Worm (Caenorhabditis elegans) whole organism, early embryonic: ENCODE data around the gene ZC196.8.
"Not testable (repeated sequence)": the region's sequence is repeated elsewhere in the genome, so short reads cannot be mapped to it uniquely, and the experiment has no call there.

Source experiments
- B0310.2 ChIP-seq: sonication (generic microtip); optimal IDR thresholded peaks from 2 replicates; lab custom pipeline; 2016; ENCODE audit warnings: mild to moderate bottlenecking, missing genetic modification characterization, missing compliant biosample characterization
- F13C5.2 ChIP-seq: sonication (generic microtip); optimal IDR thresholded peaks from 2 replicates; lab custom pipeline; 2017; ENCODE audit warnings: mild to moderate bottlenecking, missing genetic modification characterization, inconsistent platforms, missing compliant biosample characterization
- aly-1 ChIP-seq: sonication (generic microtip); optimal IDR thresholded peaks from 2 replicates; lab custom pipeline; 2016; ENCODE audit warnings: missing genetic modification characterization, missing compliant biosample characterization
- ama-1 ChIP-seq: fragments of 150-350 bp; optimal IDR thresholded peaks from 2 replicates; lab custom pipeline; 2014
- ceh-13 ChIP-seq: fragments of 200-800 bp; sonication (Bioruptor generic); optimal IDR thresholded peaks from 2 replicates; lab custom pipeline; 2018; ENCODE audit warnings: mild to moderate bottlenecking, missing genetic modification characterization, missing compliant biosample characterization
- ceh-36 ChIP-seq: sonication (generic microtip); optimal IDR thresholded peaks from 2 replicates; lab custom pipeline; 2016; ENCODE audit warnings: missing genetic modification characterization, inconsistent platforms, missing compliant biosample characterization
- ets-7 ChIP-seq: sonication (generic microtip); optimal IDR thresholded peaks from 2 replicates; lab custom pipeline; 2016; ENCODE audit warnings: missing genotype, missing genetic modification characterization, missing compliant biosample characterization
- flt-1 ChIP-seq: fragments of 200-800 bp; sonication (Bioruptor generic); IDR thresholded peaks from 2 replicates; pipeline ENCODE4 v1.3.6; 2022; ENCODE audit warnings: missing genetic modification characterization, missing compliant biosample characterization
- hmbx-1 ChIP-seq: sonication (generic microtip); optimal IDR thresholded peaks from 2 replicates; lab custom pipeline; 2016; ENCODE audit warnings: mild to moderate bottlenecking, missing genetic modification characterization, missing compliant biosample characterization
- hmg-4 ChIP-seq: fragments of 200-800 bp; sonication (Bioruptor generic); optimal IDR thresholded peaks from 2 replicates; lab custom pipeline; 2018; ENCODE audit warnings: mild to moderate bottlenecking, missing genetic modification characterization, missing compliant biosample characterization
- hnd-1 ChIP-seq: sonication (generic microtip); optimal IDR thresholded peaks from 2 replicates; lab custom pipeline; 2016; ENCODE audit warnings: missing genetic modification characterization, missing compliant biosample characterization
- pes-1 ChIP-seq: fragments of 200-800 bp; sonication (Bioruptor generic); IDR thresholded peaks from 2 replicates; pipeline ENCODE4 v1.3.6; 2022; ENCODE audit warnings: missing genetic modification reagents, missing genetic modification characterization, missing compliant biosample characterization
- scrt-1 ChIP-seq: fragments of 200-800 bp; sonication (Bioruptor generic); IDR thresholded peaks from 2 replicates; pipeline ENCODE4 v1.3.6; 2022; ENCODE audit warnings: missing genetic modification characterization, missing compliant biosample characterization
- sea-1 ChIP-seq: fragments of 200-800 bp; sonication (Bioruptor generic); conservative IDR thresholded peaks from 2 replicates; pipeline ENCODE4 v1.3.6; 2022; ENCODE audit warnings: missing genetic modification characterization, missing compliant biosample characterization
- tbx-11 ChIP-seq: fragments of 200-800 bp; sonication (Bioruptor generic); IDR thresholded peaks from 2 replicates; pipeline ENCODE4 v1.3.6; 2022; ENCODE audit warnings: missing genetic modification characterization, missing compliant biosample characterization
- tbx-37 ChIP-seq: fragments of 200-800 bp; sonication (Bioruptor generic); conservative IDR thresholded peaks from 2 replicates; pipeline ENCODE4 v1.3.6; 2022; ENCODE audit warnings: missing genetic modification reagents, missing genetic modification characterization, missing compliant biosample characterization
- tra-4 ChIP-seq: sonication (generic microtip); optimal IDR thresholded peaks from 2 replicates; lab custom pipeline; 2017; ENCODE audit warnings: missing genetic modification characterization, missing compliant biosample characterization

ZC196.8 gene

ce11 chrV:8722160-8722559 is at the start of gene ZC196.8:
Gene ZC196.8, minus strand, starts transcription at chrV:8722260.
- TF ChIP-seq ceh-36 (tag; lab: Kevin White, UChicago); scrt-1 (GFP tag; lab: Robert Waterston, UW); ama-1 (lab: Kevin White, UChicago): not testable (repeated sequence)

ce11 chrV:8771599-8771998 is 49.5 kb upstream of the ZC196.8 start, which contains the start of gene srx-115:
Gene srx-115, plus strand, starts transcription at chrV:8771899.
- TF ChIP-seq scrt-1 (GFP tag; lab: Robert Waterston, UW) (no peak), aly-1 (tag; lab: Kevin White, UChicago) (no peak), F13C5.2 (tag; lab: Kevin White, UChicago) (no peak), tbx-11 (GFP tag; lab: Robert Waterston, UW) (no peak), pes-1 (GFP tag; lab: Robert Waterston, UW) (no peak), hnd-1 (tag; lab: Kevin White, UChicago) (no peak), ceh-36 (tag; lab: Kevin White, UChicago) (no peak)

- no peak for TF ChIP-seq ceh-13 (GFP tag; lab: Kevin White, UChicago)
- no peak for TF ChIP-seq scrt-1 (GFP tag; lab: Robert Waterston, UW)
- no peak for TF ChIP-seq tbx-11 (GFP tag; lab: Robert Waterston, UW)
- TF ChIP-seq B0310.2 (tag; lab: Kevin White, UChicago) = no peak
- TF ChIP-seq F13C5.2 (tag; lab: Kevin White, UChicago) = no peak
- no peak for TF ChIP-seq ama-1 (lab: Kevin White, UChicago)
- TF ChIP-seq hmbx-1 (tag; lab: Kevin White, UChicago) = no peak
- no peak for TF ChIP-seq ceh-36 (tag; lab: Kevin White, UChicago)
- no peak for TF ChIP-seq aly-1 (tag; lab: Kevin White, UChicago)
- no peak for TF ChIP-seq tbx-37 (GFP tag; lab: Robert Waterston, UW)
- no peak for TF ChIP-seq hmg-4 (GFP tag; lab: Kevin White, UChicago)
- no peak for TF ChIP-seq tra-4 (tag; lab: Kevin White, UChicago)
- no peak for TF ChIP-seq sea-1
- no peak for TF ChIP-seq pes-1 (GFP tag; lab: Robert Waterston, UW)
- no peak for TF ChIP-seq ets-7 (tag; lab: Kevin White, UChicago)
- TF ChIP-seq flt-1 (GFP tag; lab: Robert Waterston, UW) = no peak
- no peak for TF ChIP-seq hnd-1 (tag; lab: Kevin White, UChicago)
Measured at ce11 chrV:8769154-8769553, 47.1 kb upstream of the ZC196.8 start.

ce11 chrV:8768481-8768959 is 46.5 kb upstream of the ZC196.8 start, which contains the start of gene B0507.3:
Gene B0507.3, plus strand, starts transcription at chrV:8768909.
- TF ChIP-seq ets-7 (tag; lab: Kevin White, UChicago) (no peak), tbx-11 (GFP tag; lab: Robert Waterston, UW) (no peak), F13C5.2 (tag; lab: Kevin White, UChicago) (no peak), flt-1 (GFP tag; lab: Robert Waterston, UW) (no peak), scrt-1 (GFP tag; lab: Robert Waterston, UW) (no peak), hmbx-1 (tag; lab: Kevin White, UChicago) (no peak), ceh-36 (tag; lab: Kevin White, UChicago) (no peak), hmg-4 (GFP tag; lab: Kevin White, UChicago) (no peak), tra-4 (tag; lab: Kevin White, UChicago) (no peak), sea-1 (no peak), pes-1 (GFP tag; lab: Robert Waterston, UW) (no peak)

- TF ChIP-seq ama-1 (lab: Kevin White, UChicago) (no peak), F13C5.2 (tag; lab: Kevin White, UChicago) (no peak), ceh-13 (GFP tag; lab: Kevin White, UChicago) (no peak), B0310.2 (tag; lab: Kevin White, UChicago) (no peak), flt-1 (GFP tag; lab: Robert Waterston, UW) (no peak), ceh-36 (tag; lab: Kevin White, UChicago) (no peak), hnd-1 (tag; lab: Kevin White, UChicago) (no peak), tra-4 (tag; lab: Kevin White, UChicago) (no peak)
Measured at ce11 chrV:8767493-8767892, 45.4 kb upstream of the ZC196.8 start.

ce11 chrV:8767041-8767440 is 45.0 kb upstream of the ZC196.8 start:
- TF ChIP-seq tra-4 (tag; lab: Kevin White, UChicago) (no peak), B0310.2 (tag; lab: Kevin White, UChicago) (no peak), tbx-37 (GFP tag; lab: Robert Waterston, UW) (no peak), sea-1 (no peak), ets-7 (tag; lab: Kevin White, UChicago) (no peak), tbx-11 (GFP tag; lab: Robert Waterston, UW) (no peak), aly-1 (tag; lab: Kevin White, UChicago) (no peak), pes-1 (GFP tag; lab: Robert Waterston, UW) (no peak), F13C5.2 (tag; lab: Kevin White, UChicago) (no peak), hnd-1 (tag; lab: Kevin White, UChicago) (no peak), scrt-1 (GFP tag; lab: Robert Waterston, UW) (no peak), ceh-36 (tag; lab: Kevin White, UChicago) (no peak), ceh-13 (GFP tag; lab: Kevin White, UChicago) (no peak)

ce11 chrV:8765938-8766337 is 43.9 kb upstream of the ZC196.8 start, which contains the start of gene B0507.9:
Gene B0507.9, minus strand, starts transcription at chrV:8766038.
- TF ChIP-seq ama-1 (lab: Kevin White, UChicago) (no peak), tbx-37 (GFP tag; lab: Robert Waterston, UW) (no peak), tra-4 (tag; lab: Kevin White, UChicago) (no peak), ceh-36 (tag; lab: Kevin White, UChicago) (no peak), hnd-1 (tag; lab: Kevin White, UChicago) (no peak), aly-1 (tag; lab: Kevin White, UChicago) (no peak), B0310.2 (tag; lab: Kevin White, UChicago) (no peak), ceh-13 (GFP tag; lab: Kevin White, UChicago) (no peak), ets-7 (tag; lab: Kevin White, UChicago) (no peak), sea-1 (no peak), flt-1 (GFP tag; lab: Robert Waterston, UW) (no peak), hmg-4 (GFP tag; lab: Kevin White, UChicago) (no peak), pes-1 (GFP tag; lab: Robert Waterston, UW) (no peak), hmbx-1 (tag; lab: Kevin White, UChicago) (no peak), tbx-11 (GFP tag; lab: Robert Waterston, UW) (no peak), scrt-1 (GFP tag; lab: Robert Waterston, UW) (no peak), F13C5.2 (tag; lab: Kevin White, UChicago) (no peak)
